ENCODE assay signal across 4 fruit fly cellular contexts in genomic region chrX:10737422-10738150, dm6.
TF ChIP-seq lines count a peak whose summit lies in the region.

No protein-coding gene starts in this region.

TF ChIP-seq in whole organism, adult, 20 proteins besides CTCF, POLR2A, EP300 and RAD21 (continued from another document):
- no peak for TF ChIP-seq bab1 (GFP tag; optimal IDR thresholded peaks at IDR 0.05; lab: Kevin White, UChicago)
- no peak for TF ChIP-seq ovo (GFP tag; optimal IDR thresholded peaks at IDR 0.05; lab: Kevin White, UChicago)

TF ChIP-seq in whole organism, embryonic, 481 proteins besides CTCF, POLR2A, EP300 and RAD21 (continued from another document and continues in another):
- TF ChIP-seq amos (GFP tag; IDR thresholded peaks at IDR 0.05; lab: Robert Waterston, UW; ENCODE audit: partially characterized antibody) (no peak), CG10267 (tag; optimal IDR thresholded peaks at IDR 0.05; lab: Kevin White, UChicago) (peak; percentile 80), Dip3 (GFP tag; optimal IDR thresholded peaks at IDR 0.05; lab: Kevin White, UChicago) (peak; percentile 75), CG31388 (GFP tag; optimal IDR thresholded peaks at IDR 0.05; lab: Kevin White, UChicago) (no peak), shn (GFP tag; optimal IDR thresholded peaks at IDR 0.05; lab: Kevin White, UChicago) (peak; percentile 64), CG15011 (GFP tag; optimal IDR thresholded peaks at IDR 0.05; lab: Kevin White, UChicago) (peak; percentile 75), bowl (GFP tag; IDR thresholded peaks at IDR 0.05; lab: Robert Waterston, UW) (peak; percentile 70), CG10321 (GFP tag; IDR thresholded peaks at IDR 0.05; lab: Robert Waterston, UW) (peak; percentile 52; the same call in 1 of the 2 replicates), sima (GFP tag; optimal IDR thresholded peaks at IDR 0.05; lab: Kevin White, UChicago) (peak; percentile 54), Atf3 (GFP tag; optimal IDR thresholded peaks at IDR 0.05; lab: Kevin White, UChicago) (peak; percentile 79), CG5180 (GFP tag; optimal IDR thresholded peaks at IDR 0.05; lab: Kevin White, UChicago) (peak; percentile 66), Dip2 (GFP tag; IDR thresholded peaks at IDR 0.05; lab: Robert Waterston, UW) (no peak), CG1647 (GFP tag; optimal IDR thresholded peaks at IDR 0.05; lab: Kevin White, UChicago) (peak; percentile 68), D (optimal IDR thresholded peaks at IDR 0.05; lab: Kevin White, UChicago) (no peak), D (GFP tag; optimal IDR thresholded peaks at IDR 0.05; lab: Kevin White, UChicago) (peak; percentile 88), CG31224 (GFP tag; IDR thresholded peaks at IDR 0.05; lab: Robert Waterston, UW) (no peak), E2f1 (GFP tag; IDR thresholded peaks at IDR 0.05; lab: Robert Waterston, UW) (peak; percentile 85), sna (GFP tag; IDR thresholded peaks at IDR 0.05; lab: Robert Waterston, UW; ENCODE audit: partially characterized antibody) (no peak), CG15269 (tag; optimal IDR thresholded peaks at IDR 0.05; lab: Kevin White, UChicago) (peak; percentile 87), luna (GFP tag; optimal IDR thresholded peaks at IDR 0.05; lab: Kevin White, UChicago) (no peak), pb (GFP tag; optimal IDR thresholded peaks at IDR 0.05; lab: Kevin White, UChicago) (peak; percentile 88), dmrt99B (tag; optimal IDR thresholded peaks at IDR 0.05; lab: Kevin White, UChicago) (peak; percentile 95), CG18764 (GFP tag; optimal IDR thresholded peaks at IDR 0.05; lab: Kevin White, UChicago) (peak; percentile 54), btn (GFP tag; optimal IDR thresholded peaks at IDR 0.05; lab: Kevin White, UChicago) (peak; percentile 86), pho (GFP tag; optimal IDR thresholded peaks at IDR 0.05; lab: Kevin White, UChicago) (peak; percentile 80), CG17328 (GFP tag; IDR thresholded peaks at IDR 0.05; lab: Robert Waterston, UW) (peak; percentile 88), Hr39 (optimal IDR thresholded peaks at IDR 0.05; lab: Kevin White, UChicago) (no peak), mirr (GFP tag; optimal IDR thresholded peaks at IDR 0.05; lab: Kevin White, UChicago) (peak; percentile 43), Mes4 (GFP tag; optimal IDR thresholded peaks at IDR 0.05; lab: Kevin White, UChicago) (peak; percentile 85), Hmr (GFP tag; optimal IDR thresholded peaks at IDR 0.05; lab: Kevin White, UChicago) (peak; percentile 88), toy (GFP tag; IDR thresholded peaks at IDR 0.05; lab: Robert Waterston, UW) (0 out of 2 replicates have a peak, but pooled peaks have one; percentile 12), grau (tag; optimal IDR thresholded peaks at IDR 0.05; lab: Kevin White, UChicago) (peak; percentile 87), CG11696 (GFP tag; IDR thresholded peaks at IDR 0.05; lab: Robert Waterston, UW) (no peak), CrebB (tag; optimal IDR thresholded peaks at IDR 0.05; lab: Kevin White, UChicago) (peak; percentile 74), E2f2 (GFP tag; IDR thresholded peaks at IDR 0.05; lab: Robert Waterston, UW) (peak; percentile 63; the same call in 1 of the 2 replicates), CG14441 (GFP tag; IDR thresholded peaks at IDR 0.05; lab: Robert Waterston, UW) (peak; percentile 86), CG11085 (GFP tag; IDR thresholded peaks at IDR 0.05; lab: Robert Waterston, UW) (peak; percentile 81), CG14014 (GFP tag; IDR thresholded peaks at IDR 0.05; lab: Robert Waterston, UW) (peak; percentile 86), ERR (GFP tag; optimal IDR thresholded peaks at IDR 0.05; lab: Kevin White, UChicago) (peak; percentile 53), gcm2 (GFP tag; optimal IDR thresholded peaks at IDR 0.05; lab: Kevin White, UChicago) (peak; percentile 59), salm (tag; optimal IDR thresholded peaks at IDR 0.05; lab: Kevin White, UChicago) (peak; percentile 81), Myb (GFP tag; optimal IDR thresholded peaks at IDR 0.05; lab: Kevin White, UChicago) (peak; percentile 70), CG2678 (tag; optimal IDR thresholded peaks at IDR 0.05; lab: Kevin White, UChicago) (peak; percentile 92)

TF ChIP-seq in whole organism, prepupa, 60 proteins besides CTCF, POLR2A, EP300 and RAD21 (continued from another document):
- TF ChIP-seq eg (GFP tag; IDR thresholded peaks at IDR 0.05; lab: Robert Waterston, UW) (peak; percentile 92), topi (GFP tag; optimal IDR thresholded peaks at IDR 0.05; lab: Kevin White, UChicago) (peak; percentile 68), Eip93F (GFP tag; optimal IDR thresholded peaks at IDR 0.05; lab: Kevin White, UChicago) (no peak), CG6276 (GFP tag; optimal IDR thresholded peaks at IDR 0.05; lab: Kevin White, UChicago) (peak; percentile 89), CG10631 (GFP tag; optimal IDR thresholded peaks at IDR 0.05; lab: Kevin White, UChicago) (peak; percentile 86), vri (GFP tag; optimal IDR thresholded peaks at IDR 0.05; lab: Kevin White, UChicago) (peak; percentile 19), CG8632 (GFP tag; optimal IDR thresholded peaks at IDR 0.05; lab: Kevin White, UChicago) (peak; percentile 53), CG10669 (GFP tag; optimal IDR thresholded peaks at IDR 0.05; lab: Kevin White, UChicago) (peak; percentile 77), fd59A (GFP tag; optimal IDR thresholded peaks at IDR 0.05; lab: Kevin White, UChicago) (peak; percentile 34), CG34406 (GFP tag; optimal IDR thresholded peaks at IDR 0.05; lab: Kevin White, UChicago) (peak; percentile 59), pdm3 (GFP tag; optimal IDR thresholded peaks at IDR 0.05; lab: Kevin White, UChicago) (peak; percentile 74), CG32006 (GFP tag; optimal IDR thresholded peaks at IDR 0.05; lab: Kevin White, UChicago) (peak; percentile 92), CG9139 (GFP tag; optimal IDR thresholded peaks at IDR 0.05; lab: Kevin White, UChicago) (peak; percentile 3), esn (GFP tag; optimal IDR thresholded peaks at IDR 0.05; lab: Kevin White, UChicago) (peak; percentile 74), CG4318 (GFP tag; optimal IDR thresholded peaks at IDR 0.05; lab: Kevin White, UChicago) (peak; percentile 89), CG11294 (GFP tag; IDR thresholded peaks at IDR 0.05; lab: Robert Waterston, UW) (peak; percentile 83), Hr4 (GFP tag; optimal IDR thresholded peaks at IDR 0.05; lab: Kevin White, UChicago) (peak; percentile 89), CG1621 (tag; optimal IDR thresholded peaks at IDR 0.05; lab: Kevin White, UChicago) (peak; percentile 69), achi (GFP tag; optimal IDR thresholded peaks at IDR 0.05; lab: Kevin White, UChicago) (peak; percentile 78), Sox14 (GFP tag; optimal IDR thresholded peaks at IDR 0.05; lab: Kevin White, UChicago) (peak; percentile 83), CG3032 (tag; optimal IDR thresholded peaks at IDR 0.05; lab: Kevin White, UChicago) (peak; percentile 62), Sox15 (GFP tag; optimal IDR thresholded peaks at IDR 0.05; lab: Kevin White, UChicago) (no peak), CG3919 (GFP tag; optimal IDR thresholded peaks at IDR 0.05; lab: Kevin White, UChicago) (peak; percentile 74), Ets21C (GFP tag; optimal IDR thresholded peaks at IDR 0.05; lab: Kevin White, UChicago) (peak; percentile 21), Ets96B (tag; optimal IDR thresholded peaks at IDR 0.05; lab: Kevin White, UChicago) (peak; percentile 69), Hr39 (GFP tag; optimal IDR thresholded peaks at IDR 0.05; lab: Kevin White, UChicago) (peak; percentile 65), Met (GFP tag; optimal IDR thresholded peaks at IDR 0.05; lab: Kevin White, UChicago) (peak; percentile 72), ss (GFP tag; optimal IDR thresholded peaks at IDR 0.05; lab: Kevin White, UChicago) (peak; percentile 11 to 52), CG8319 (GFP tag; optimal IDR thresholded peaks at IDR 0.05; lab: Kevin White, UChicago) (no peak), Smox (GFP tag; optimal IDR thresholded peaks at IDR 0.05; lab: Kevin White, UChicago) (peak; percentile 8), svp (GFP tag; lab: Kevin White, UChicago) (peak; percentile 84), CG7368 (GFP tag; optimal IDR thresholded peaks at IDR 0.05; lab: Kevin White, UChicago) (peak; percentile 40), lz (GFP tag; optimal IDR thresholded peaks at IDR 0.05; lab: Kevin White, UChicago) (peak; percentile 70), Sox102F (GFP tag; optimal IDR thresholded peaks at IDR 0.05; lab: Kevin White, UChicago) (peak; percentile 59), Hr38 (GFP tag; optimal IDR thresholded peaks at IDR 0.05; lab: Kevin White, UChicago) (no peak), salr (GFP tag; optimal IDR thresholded peaks at IDR 0.05; lab: Kevin White, UChicago) (peak; percentile 44 to 52), CG6792 (GFP tag; optimal IDR thresholded peaks at IDR 0.05; lab: Kevin White, UChicago) (peak; percentile 50), acj6 (GFP tag; optimal IDR thresholded peaks at IDR 0.05; lab: Kevin White, UChicago) (peak; percentile 64), CG6854 (GFP tag; optimal IDR thresholded peaks at IDR 0.05; lab: Kevin White, UChicago) (no peak), Blimp-1 (GFP tag; optimal IDR thresholded peaks at IDR 0.05; lab: Kevin White, UChicago) (no peak), Lpt (GFP tag; optimal IDR thresholded peaks at IDR 0.05; lab: Kevin White, UChicago) (peak; percentile 61)

TF ChIP-seq in whole organism, wandering third instar larva, 38 proteins besides CTCF, POLR2A, EP300 and RAD21 (continued from another document):
- TF ChIP-seq Dif (GFP tag; optimal IDR thresholded peaks at IDR 0.05; lab: Kevin White, UChicago; ENCODE audit: partially characterized antibody) (no peak), sv (GFP tag; optimal IDR thresholded peaks at IDR 0.05; lab: Kevin White, UChicago) (peak; percentile 73), dsf (GFP tag; optimal IDR thresholded peaks at IDR 0.05; lab: Kevin White, UChicago; ENCODE audit: borderline replicate concordance) (no peak), ey (GFP tag; optimal IDR thresholded peaks at IDR 0.05; lab: Kevin White, UChicago) (peak; percentile 56), dmrt93B (GFP tag; optimal IDR thresholded peaks at IDR 0.05; lab: Kevin White, UChicago) (peak; percentile 28), psq (GFP tag; optimal IDR thresholded peaks at IDR 0.05; lab: Kevin White, UChicago) (peak; percentile 30), Vsx2 (GFP tag; optimal IDR thresholded peaks at IDR 0.05; lab: Kevin White, UChicago; ENCODE audit: partially characterized antibody) (no peak), GATAd (GFP tag; optimal IDR thresholded peaks at IDR 0.05; lab: Kevin White, UChicago) (no peak), Mio (GFP tag; optimal IDR thresholded peaks at IDR 0.05; lab: Kevin White, UChicago) (no peak), lola (GFP tag; optimal IDR thresholded peaks at IDR 0.05; lab: Kevin White, UChicago) (no peak), br (GFP tag; optimal IDR thresholded peaks at IDR 0.05; lab: Kevin White, UChicago) (peak; percentile 58), Rel (GFP tag; optimal IDR thresholded peaks at IDR 0.05; lab: Kevin White, UChicago) (no peak), Rel (tag; optimal IDR thresholded peaks at IDR 0.05; lab: Kevin White, UChicago) (no peak), OdsH (GFP tag; optimal IDR thresholded peaks at IDR 0.05; lab: Kevin White, UChicago) (peak; percentile 8), brk (GFP tag; optimal IDR thresholded peaks at IDR 0.05; lab: Kevin White, UChicago) (no peak), sage (GFP tag; optimal IDR thresholded peaks at IDR 0.05; lab: Kevin White, UChicago) (no peak)
